Worm (Caenorhabditis elegans) whole organism, L1 larva: ENCODE data around the gene dcn-1.

Experiments used
- C34B4.2 ChIP-seq: sonication (generic microtip); optimal IDR thresholded peaks from 2 replicates; lab custom pipeline; 2017; ENCODE audit warnings: mild to moderate bottlenecking, missing genetic modification characterization, missing compliant biosample characterization
- F16B12.6 ChIP-seq: fragments of 150-350 bp; optimal IDR thresholded peaks from 2 replicates; lab custom pipeline; 2014; ENCODE audit warnings: missing biosample characterization, missing genetic modification characterization
- aha-1 ChIP-seq: fragments of 150-350 bp; optimal IDR thresholded peaks from 2 replicates; lab custom pipeline; 2014; ENCODE audit warnings: missing biosample characterization, missing genetic modification characterization
- aly-2 ChIP-seq: fragments of 150-350 bp; optimal IDR thresholded peaks from 2 replicates; lab custom pipeline; 2014; ENCODE audit warnings: missing biosample characterization, missing genetic modification characterization
- ama-1 ChIP-seq: fragments of 150-350 bp; optimal IDR thresholded peaks from 2 replicates; lab custom pipeline; 2014
- blmp-1 ChIP-seq: fragments of 150-350 bp; optimal IDR thresholded peaks from 2 replicates; lab custom pipeline; 2014; ENCODE audit warnings: missing biosample characterization, missing genetic modification characterization
- ceh-82 ChIP-seq, 3 experiments: fragments of 150-350 bp in 1 of 3; sonication (generic microtip) in 2 of 3; optimal IDR thresholded peaks; 2 replicates each; lab custom pipeline; 2014 to 2017; ENCODE audit warnings: missing biosample characterization in 3 of 3, missing genetic modification characterization in 3 of 3
- ceh-88 ChIP-seq: fragments of 200-800 bp; sonication (Bioruptor generic); IDR thresholded peaks from 2 replicates; pipeline ENCODE4 v1.3.6; 2022; ENCODE audit warnings: missing genetic modification characterization, missing compliant biosample characterization
- dpl-1 ChIP-seq, 3 experiments: fragments of 150-350 bp in 2 of 3; sonication (generic microtip) in 1 of 3; optimal IDR thresholded peaks; 2 replicates each; lab custom pipeline; 2014 to 2017; ENCODE audit warnings: missing biosample characterization in 3 of 3, missing genetic modification characterization in 3 of 3, missing genetic modification reagents in 3 of 3
- dsc-1 ChIP-seq: sonication (generic microtip); optimal IDR thresholded peaks from 2 replicates; lab custom pipeline; 2016; ENCODE audit warnings: mild to moderate bottlenecking, missing genetic modification characterization, missing compliant biosample characterization
- efl-1 ChIP-seq, 4 experiments: fragments of 150-350 bp; optimal IDR thresholded peaks in 3 of 4; peaks in 1 of 4; 1 replicate in 1 of 4; 2 replicates in 3 of 4; lab custom pipeline; 2014; ENCODE audit warnings: missing biosample characterization in 2 of 4, missing genetic modification characterization in 2 of 4, missing genetic modification reagents in 2 of 4
- efl-3 ChIP-seq: fragments of 200-800 bp; sonication (Bioruptor generic); optimal IDR thresholded peaks from 2 replicates; lab custom pipeline; 2018; ENCODE audit warnings: mild to moderate bottlenecking, missing genetic modification characterization, missing compliant biosample characterization
- egl-13 ChIP-seq: sonication (generic microtip); optimal IDR thresholded peaks from 2 replicates; lab custom pipeline; 2016; ENCODE audit warnings: missing genotype, missing genetic modification reagents, missing genetic modification characterization, missing compliant biosample characterization
- fkh-4 ChIP-seq: sonication (generic microtip); optimal IDR thresholded peaks from 2 replicates; lab custom pipeline; 2016; ENCODE audit warnings: missing compliant biosample characterization, missing genetic modification characterization, borderline replicate concordance
- fkh-8 ChIP-seq: sonication (generic microtip); optimal IDR thresholded peaks from 2 replicates; lab custom pipeline; 2016; ENCODE audit warnings: mild to moderate bottlenecking, missing genetic modification characterization, missing compliant biosample characterization
- hpl-2 ChIP-seq: fragments of 150-350 bp; optimal IDR thresholded peaks from 2 replicates; lab custom pipeline; 2014; ENCODE audit warnings: missing biosample characterization, missing genetic modification reagents, missing genetic modification characterization
- lin-13 ChIP-seq: fragments of 150-350 bp; optimal IDR thresholded peaks from 2 replicates; lab custom pipeline; 2014; ENCODE audit warnings: missing biosample characterization, missing genetic modification reagents, missing genetic modification characterization
- lin-14 ChIP-seq: fragments of 200-800 bp; sonication (Bioruptor generic); optimal IDR thresholded peaks from 2 replicates; lab custom pipeline; 2018; ENCODE audit warnings: mild to moderate bottlenecking, missing genetic modification characterization, moderate library complexity, missing compliant biosample characterization
- lin-35 ChIP-seq, 2 experiments: fragments of 150-350 bp; optimal IDR thresholded peaks; 2 replicates each; lab custom pipeline; 2014; ENCODE audit warnings: missing biosample characterization in 2 of 2, missing genetic modification characterization in 2 of 2, missing genetic modification reagents in 2 of 2
- lin-39 ChIP-seq: fragments of 150-350 bp; optimal IDR thresholded peaks from 2 replicates; lab custom pipeline; 2014; ENCODE audit warnings: missing biosample characterization, missing genetic modification reagents, missing genetic modification characterization
- mab-9 ChIP-seq: fragments of 200-800 bp; sonication (Bioruptor generic); IDR thresholded peaks from 2 replicates; pipeline ENCODE4 v1.3.6; 2022; ENCODE audit warnings: missing genetic modification reagents, missing genetic modification characterization, missing compliant biosample characterization
- mdl-1 ChIP-seq, 2 experiments: fragments of 150-350 bp; optimal IDR thresholded peaks; 2 replicates each; lab custom pipeline; 2014 to 2017; ENCODE audit warnings: missing biosample characterization in 2 of 2, missing genetic modification characterization in 2 of 2, inconsistent platforms in 1 of 2
- nhr-11 ChIP-seq: fragments of 150-350 bp; optimal IDR thresholded peaks from 2 replicates; lab custom pipeline; 2014; ENCODE audit warnings: missing biosample characterization, missing genetic modification characterization
- nhr-19 ChIP-seq: fragments of 200-800 bp; sonication (Bioruptor generic); conservative IDR thresholded peaks from 2 replicates; pipeline ENCODE4 v1.3.6; 2022; ENCODE audit warnings: missing genetic modification characterization, missing compliant biosample characterization
- nhr-20 ChIP-seq: sonication (generic microtip); optimal IDR thresholded peaks from 2 replicates; lab custom pipeline; 2016; ENCODE audit warnings: mild to moderate bottlenecking, missing genetic modification characterization, missing compliant biosample characterization
- nhr-237 ChIP-seq: fragments of 150-350 bp; optimal IDR thresholded peaks from 2 replicates; lab custom pipeline; 2014; ENCODE audit warnings: missing biosample characterization, missing genetic modification characterization
- nhr-28 ChIP-seq: fragments of 150-350 bp; optimal IDR thresholded peaks from 2 replicates; lab custom pipeline; 2014; ENCODE audit warnings: missing biosample characterization, missing genetic modification characterization
- nhr-47 ChIP-seq: sonication (generic microtip); optimal IDR thresholded peaks from 2 replicates; lab custom pipeline; 2016; ENCODE audit warnings: mild to moderate bottlenecking, missing genetic modification characterization, moderate library complexity, missing compliant biosample characterization
- nhr-71 ChIP-seq: sonication (generic microtip); optimal IDR thresholded peaks from 2 replicates; lab custom pipeline; 2016; ENCODE audit warnings: mild to moderate bottlenecking, missing genetic modification characterization, moderate library complexity, missing compliant biosample characterization
- nhr-84 ChIP-seq: sonication (generic microtip); optimal IDR thresholded peaks from 2 replicates; lab custom pipeline; 2017; ENCODE audit warnings: missing biosample characterization, missing genetic modification characterization
- nhr-85 ChIP-seq: sonication (generic microtip); peaks from one replicate; lab custom pipeline; 2016; ENCODE audit warnings: missing genetic modification characterization, inconsistent platforms, missing compliant biosample characterization
- nhr-90 ChIP-seq: sonication (generic microtip); optimal IDR thresholded peaks from 2 replicates; lab custom pipeline; 2016; ENCODE audit warnings: mild to moderate bottlenecking, missing genetic modification characterization, missing compliant biosample characterization; ENCODE audit not compliant: poor library complexity
- pag-3 ChIP-seq: sonication (generic microtip); optimal IDR thresholded peaks from 2 replicates; lab custom pipeline; 2017; ENCODE audit warnings: missing genetic modification characterization, mild to moderate bottlenecking, missing compliant biosample characterization, antibody characterized with exemption, borderline replicate concordance; ENCODE audit not compliant: insufficient read depth
- rnt-1 ChIP-seq: sonication (generic microtip); optimal IDR thresholded peaks from 2 replicates; lab custom pipeline; 2016; ENCODE audit warnings: mild to moderate bottlenecking, missing genetic modification characterization, moderate library complexity, missing compliant biosample characterization
- snu-23 ChIP-seq: sonication (generic microtip); optimal IDR thresholded peaks from 2 replicates; lab custom pipeline; 2016; ENCODE audit warnings: missing genetic modification characterization, missing compliant biosample characterization
- sox-4 ChIP-seq: sonication (generic microtip); optimal IDR thresholded peaks from 2 replicates; lab custom pipeline; 2016; ENCODE audit warnings: missing genetic modification characterization, missing compliant biosample characterization
- sptf-1 ChIP-seq: fragments of 150-350 bp; optimal IDR thresholded peaks from 2 replicates; lab custom pipeline; 2014; ENCODE audit warnings: missing biosample characterization, missing genetic modification characterization
- swsn-7 ChIP-seq: sonication (generic microtip); optimal IDR thresholded peaks from 2 replicates; lab custom pipeline; 2016; ENCODE audit warnings: missing genetic modification characterization, missing compliant biosample characterization
- tlp-1 ChIP-seq: fragments of 150-350 bp; optimal IDR thresholded peaks from 2 replicates; lab custom pipeline; 2014; ENCODE audit warnings: missing biosample characterization, missing genetic modification characterization
- unc-130 ChIP-seq: fragments of 150-350 bp; optimal IDR thresholded peaks from 2 replicates; lab custom pipeline; 2017; ENCODE audit warnings: missing biosample characterization, missing genetic modification characterization, inconsistent platforms
- unc-86 ChIP-seq: sonication (generic microtip); optimal IDR thresholded peaks from 2 replicates; lab custom pipeline; 2016; ENCODE audit warnings: missing genetic modification characterization, missing compliant biosample characterization
- unc-98 ChIP-seq: fragments of 200-800 bp; sonication (Bioruptor generic); IDR thresholded peaks from 2 replicates; pipeline ENCODE4 v1.3.6; 2022; ENCODE audit warnings: missing genetic modification characterization, missing compliant biosample characterization
- xbp-1 ChIP-seq: sonication (generic microtip); optimal IDR thresholded peaks from 2 replicates; lab custom pipeline; 2016; ENCODE audit warnings: missing genetic modification characterization, missing compliant biosample characterization

The dcn-1 gene

DNA sequence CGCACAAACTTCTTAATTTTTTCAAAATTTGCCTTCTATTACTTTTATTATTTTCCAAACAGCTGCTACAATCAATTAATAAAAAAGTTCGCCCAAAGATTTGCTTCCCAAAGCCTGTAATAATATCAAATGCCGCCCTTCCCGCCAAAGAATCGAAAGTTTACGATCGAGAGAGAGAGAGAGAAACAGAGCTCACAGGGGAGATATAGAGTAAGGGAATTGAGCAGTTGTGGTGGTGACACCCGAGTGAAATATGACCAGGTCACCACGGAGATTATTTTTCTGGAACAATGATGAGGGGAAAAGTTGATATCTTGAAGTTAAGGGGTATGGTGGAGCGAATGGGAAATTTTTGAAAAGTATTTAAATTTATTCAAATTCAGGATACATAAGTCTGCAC, 46.2 kb downstream of the dcn-1 start:
- no peak for TF ChIP-seq nhr-28
- TF ChIP-seq tlp-1 (tag; lab: Kevin White, UChicago) = no peak
- no peak for TF ChIP-seq lin-13 (GFP tag; lab: Kevin White, UChicago)
- no peak for TF ChIP-seq xbp-1
- no peak for TF ChIP-seq unc-130
- no peak for TF ChIP-seq aha-1 (tag; lab: Kevin White, UChicago)
- TF ChIP-seq hpl-2 (GFP tag; lab: Kevin White, UChicago) = no peak
- TF ChIP-seq dpl-1 (GFP tag; optimal IDR thresholded peaks at IDR 0.05; lab: Kevin White, UChicago) = no peak
- no peak for TF ChIP-seq nhr-90 (tag; lab: Kevin White, UChicago)
- TF ChIP-seq lin-39 = no peak
- no peak for TF ChIP-seq unc-86 (tag; lab: Kevin White, UChicago)

DNA sequence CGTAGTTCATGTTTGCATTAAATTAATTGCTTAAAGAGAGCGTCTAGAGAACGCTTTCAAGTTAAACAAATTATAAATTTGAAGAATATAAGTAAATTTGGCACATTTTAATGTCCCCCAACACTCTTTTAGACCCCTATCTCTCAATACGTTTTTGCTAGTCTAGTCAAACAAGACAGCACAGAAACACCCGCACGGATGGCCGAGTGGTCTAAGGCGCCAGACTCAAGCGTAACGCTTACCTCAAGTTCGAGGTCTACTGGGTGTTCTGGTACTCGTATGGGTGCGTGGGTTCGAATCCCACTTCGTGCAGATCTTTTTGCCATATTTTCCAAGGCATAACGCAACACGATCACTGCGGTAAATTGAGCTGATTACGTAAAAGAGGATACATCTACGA, 48.6 kb downstream of the dcn-1 start:
- peak in 1 of 2 experiments; percentile 55 for TF ChIP-seq lin-35 (GFP tag; optimal IDR thresholded peaks at IDR 0.05; lab: Kevin White, UChicago)
- TF ChIP-seq xbp-1 = peak; percentile 3
- no peak for TF ChIP-seq ceh-88 (GFP tag; lab: Robert Waterston, UW)
- peak; percentile 48 for TF ChIP-seq rnt-1 (tag; lab: Kevin White, UChicago)
- no peak for TF ChIP-seq F16B12.6 (tag; lab: Kevin White, UChicago)
- TF ChIP-seq unc-98 (GFP tag; lab: Robert Waterston, UW) = no peak
- peak; percentile 36 for TF ChIP-seq nhr-47 (tag; lab: Kevin White, UChicago)
- TF ChIP-seq sptf-1 (tag; lab: Kevin White, UChicago) = no peak
- no peak for TF ChIP-seq nhr-11 (tag; lab: Kevin White, UChicago)
- no peak for TF ChIP-seq sox-4 (tag; lab: Kevin White, UChicago)
- TF ChIP-seq nhr-90 (tag; lab: Kevin White, UChicago) = peak; percentile 47
- peak; percentile 10 for TF ChIP-seq swsn-7 (tag; lab: Kevin White, UChicago)
- no peak for TF ChIP-seq ceh-82 (tag; optimal IDR thresholded peaks at IDR 0.05; lab: Kevin White, UChicago)
- TF ChIP-seq aha-1 (tag; lab: Kevin White, UChicago) = no peak
- TF ChIP-seq nhr-84 (tag; lab: Kevin White, UChicago) = no peak
- TF ChIP-seq mab-9 (GFP tag; lab: Robert Waterston, UW) = no peak
- TF ChIP-seq efl-1 (optimal IDR thresholded peaks at IDR 0.05; lab: Kevin White, UChicago) = peak in 1 of 2 experiments; percentile 17
- peak in 1 of 2 experiments; percentile 55 for TF ChIP-seq efl-1 (GFP tag; optimal IDR thresholded peaks at IDR 0.05 in 1 of 2; lab: Kevin White, UChicago)
- peak; percentile 71 for TF ChIP-seq nhr-85 (tag; lab: Kevin White, UChicago)
- TF ChIP-seq dsc-1 = no peak
- peak; percentile 32 for TF ChIP-seq nhr-71 (tag; lab: Kevin White, UChicago)
- no peak for TF ChIP-seq ama-1 (lab: Kevin White, UChicago)
- TF ChIP-seq nhr-20 (tag; lab: Kevin White, UChicago) = peak; percentile 20
- TF ChIP-seq blmp-1 (tag; lab: Kevin White, UChicago) = no peak
- no peak for TF ChIP-seq egl-13
- no peak for TF ChIP-seq lin-14 (GFP tag; lab: Kevin White, UChicago)
- no peak for TF ChIP-seq pag-3
- TF ChIP-seq efl-3 = no peak
- no peak for TF ChIP-seq fkh-4 (tag; lab: Kevin White, UChicago)
- TF ChIP-seq nhr-237 (tag; lab: Kevin White, UChicago) = no peak
- TF ChIP-seq fkh-8 (tag; lab: Kevin White, UChicago) = no peak
- no peak for TF ChIP-seq mdl-1 (tag; optimal IDR thresholded peaks at IDR 0.05; lab: Kevin White, UChicago)
- TF ChIP-seq snu-23 (GFP tag; lab: Kevin White, UChicago) = peak; percentile 49
- TF ChIP-seq nhr-28 = no peak
- no peak for TF ChIP-seq aly-2 (tag; lab: Kevin White, UChicago)
- TF ChIP-seq nhr-19 (GFP tag; lab: Robert Waterston, UW) = peak; percentile 28
- no peak for TF ChIP-seq unc-86 (tag; lab: Kevin White, UChicago)
- no peak for TF ChIP-seq lin-39
- TF ChIP-seq tlp-1 (tag; lab: Kevin White, UChicago) = no peak
- TF ChIP-seq C34B4.2 = no peak
